Worm (Caenorhabditis elegans): Measurements from ENCODE around the gene ins-7.

The ins-7 gene

ce11 chrIV:9669969-9670368 is 12.7 kb downstream of the ins-7 start (continued):
- peak; percentile 35 to 70 for TF ChIP-seq lsy-2 (tag; optimal IDR thresholded peaks at IDR 0.05)
- TF ChIP-seq ceh-82 (tag; optimal IDR thresholded peaks at IDR 0.05): peak in 2 of 3 experiments; percentile 1 to 31
- no peak for TF ChIP-seq aly-2 (tag; optimal IDR thresholded peaks at IDR 0.05)
- TF ChIP-seq ceh-8 (GFP tag; optimal IDR thresholded peaks at IDR 0.05): no peak
- peak; percentile 98 for TF ChIP-seq nhr-85 (tag)
- TF ChIP-seq egl-27 (tag; optimal IDR thresholded peaks at IDR 0.05): no peak
- TF ChIP-seq skn-1 (tag; optimal IDR thresholded peaks at IDR 0.05): peak; percentile 20
- TF ChIP-seq swsn-7 (tag; optimal IDR thresholded peaks at IDR 0.05): peak; percentile 59
- peak; percentile 9 for TF ChIP-seq ama-1 (optimal IDR thresholded peaks at IDR 0.05)
- no peak for TF ChIP-seq sox-4 (tag; optimal IDR thresholded peaks at IDR 0.05)
- TF ChIP-seq elt-2 (tag; optimal IDR thresholded peaks at IDR 0.05): no peak
- no peak for TF ChIP-seq nhr-76 (tag; optimal IDR thresholded peaks at IDR 0.05)
- peak; percentile 35 for TF ChIP-seq tbx-2 (tag; optimal IDR thresholded peaks at IDR 0.05)
- no peak for TF ChIP-seq C34B4.2 (tag; optimal IDR thresholded peaks at IDR 0.05)
- TF ChIP-seq fkh-4 (tag; optimal IDR thresholded peaks at IDR 0.05; ENCODE audit: borderline replicate concordance): no peak
- no peak for TF ChIP-seq sup-37 (GFP tag; optimal IDR thresholded peaks at IDR 0.05)
- TF ChIP-seq lin-35 (GFP tag; optimal IDR thresholded peaks at IDR 0.05): peak; percentile 39 to 75
- no peak for TF ChIP-seq dsc-1 (tag; optimal IDR thresholded peaks at IDR 0.05)
- TF ChIP-seq nhr-71 (tag; optimal IDR thresholded peaks at IDR 0.05): peak; percentile 90
- peak; percentile 51 to 56 for TF ChIP-seq efl-1 (optimal IDR thresholded peaks at IDR 0.05)
- peak; percentile 30 to 95 for TF ChIP-seq efl-1 (GFP tag; optimal IDR thresholded peaks at IDR 0.05 in 1 of 2)
- no peak for TF ChIP-seq F16B12.6 (tag; optimal IDR thresholded peaks at IDR 0.05)
- TF ChIP-seq nhr-237 (tag; optimal IDR thresholded peaks at IDR 0.05): no peak

- TF ChIP-seq efl-1 (optimal IDR thresholded peaks at IDR 0.05) (no peak), efl-1 (GFP tag; optimal IDR thresholded peaks at IDR 0.05 in 1 of 2) (peak in 1 of 2 experiments; percentile 56), mef-2 (tag; optimal IDR thresholded peaks at IDR 0.05) (no peak), xbp-1 (tag; optimal IDR thresholded peaks at IDR 0.05) (no peak), lin-35 (GFP tag; optimal IDR thresholded peaks at IDR 0.05) (peak in 1 of 2 experiments; percentile 14), nhr-20 (tag; optimal IDR thresholded peaks at IDR 0.05) (peak; percentile 77), mdl-1 (tag; optimal IDR thresholded peaks at IDR 0.05) (peak in 1 of 2 experiments; percentile 31), elt-2 (tag; optimal IDR thresholded peaks at IDR 0.05) (peak; percentile 65), snu-23 (GFP tag; optimal IDR thresholded peaks at IDR 0.05) (peak; percentile 23), nhr-71 (tag; optimal IDR thresholded peaks at IDR 0.05) (peak; percentile 64), nhr-19 (GFP tag; conservative IDR thresholded peaks at IDR 0.05) (peak; percentile 10; the same call in 1 of the 2 replicates), alr-1 (tag; optimal IDR thresholded peaks at IDR 0.05; ENCODE audit: borderline replicate concordance) (no peak), nhr-76 (tag; optimal IDR thresholded peaks at IDR 0.05) (no peak), ceh-63 (GFP tag; optimal IDR thresholded peaks at IDR 0.05) (no peak), lin-14 (GFP tag; optimal IDR thresholded peaks at IDR 0.05) (peak; percentile 46)
Observed at ce11 chrIV:9668103-9668672, 14.5 kb downstream of the ins-7 start.

ce11 chrIV:9667084-9667483 is 15.6 kb downstream of the ins-7 start:
- TF ChIP-seq nhr-84 (tag; optimal IDR thresholded peaks at IDR 0.05) (no peak), sup-37 (GFP tag; optimal IDR thresholded peaks at IDR 0.05) (no peak), hpl-2 (GFP tag; optimal IDR thresholded peaks at IDR 0.05) (no peak), unc-130 (tag; optimal IDR thresholded peaks at IDR 0.05) (no peak), efl-3 (GFP tag; optimal IDR thresholded peaks at IDR 0.05) (no peak), lir-3 (tag; optimal IDR thresholded peaks at IDR 0.05; ENCODE audit: poor library complexity) (no peak), lsy-2 (tag; optimal IDR thresholded peaks at IDR 0.05) (peak in 1 of 2 experiments; percentile 10), lin-14 (GFP tag; optimal IDR thresholded peaks at IDR 0.05) (peak; percentile 11), blmp-1 (tag; optimal IDR thresholded peaks at IDR 0.05) (no peak), fos-1 (tag; optimal IDR thresholded peaks at IDR 0.05) (no peak), ztf-4 (tag; optimal IDR thresholded peaks at IDR 0.05) (no peak), elt-2 (tag; optimal IDR thresholded peaks at IDR 0.05) (peak; percentile 4), ets-5 (GFP tag; IDR thresholded peaks at IDR 0.05) (no peak), ceh-88 (GFP tag; IDR thresholded peaks at IDR 0.05) (no peak), C34B4.2 (tag; optimal IDR thresholded peaks at IDR 0.05) (no peak), C04F5.9 (tag; optimal IDR thresholded peaks at IDR 0.05) (no peak), mdl-1 (tag; optimal IDR thresholded peaks at IDR 0.05) (no peak), ceh-63 (GFP tag; optimal IDR thresholded peaks at IDR 0.05) (no peak), elt-3 (tag; optimal IDR thresholded peaks at IDR 0.05) (no peak), fkh-8 (tag; optimal IDR thresholded peaks at IDR 0.05) (no peak), isw-1 (GFP tag; IDR thresholded peaks at IDR 0.05) (no peak), vab-15 (tag; optimal IDR thresholded peaks at IDR 0.05) (no peak), nhr-85 (tag) (peak; percentile 73), tlp-1 (tag; optimal IDR thresholded peaks at IDR 0.05) (no peak), egl-27 (tag; optimal IDR thresholded peaks at IDR 0.05) (no peak), jun-1 (tag; optimal IDR thresholded peaks at IDR 0.05) (no peak)
